Worm (Caenorhabditis elegans) whole organism, young adult: ENCODE results near the gene F44E5.2.

Source experiments
- B0019.2 ChIP-seq: fragments of 200-800 bp; sonication (Bioruptor generic); conservative IDR thresholded peaks from 2 replicates; pipeline ENCODE4 v1.3.6; 2022; ENCODE audit warnings: missing genetic modification reagents, missing genetic modification characterization, missing compliant biosample characterization
- B0336.3 ChIP-seq: fragments of 200-800 bp; sonication (Bioruptor generic); IDR thresholded peaks from 2 replicates; pipeline ENCODE4 v1.3.6; 2022; ENCODE audit warnings: missing genetic modification characterization, missing compliant biosample characterization
- C06A6.2 ChIP-seq: fragments of 200-800 bp; sonication (Bioruptor generic); conservative IDR thresholded peaks from 2 replicates; pipeline ENCODE4 v1.3.6; 2022; ENCODE audit warnings: missing genetic modification characterization, missing compliant biosample characterization
- D2030.7 ChIP-seq: fragments of 200-800 bp; sonication (Bioruptor generic); IDR thresholded peaks from 2 replicates; pipeline ENCODE4 v1.3.6; 2022; ENCODE audit warnings: missing genetic modification reagents, missing genetic modification characterization, missing compliant biosample characterization
- F10E7.11 ChIP-seq: sonication (generic microtip); optimal IDR thresholded peaks from 2 replicates; lab custom pipeline; 2017; ENCODE audit warnings: mild to moderate bottlenecking, missing genetic modification characterization, moderate library complexity, missing compliant biosample characterization
- F22D6.2 ChIP-seq: sonication (generic microtip); optimal IDR thresholded peaks from 2 replicates; lab custom pipeline; 2016; ENCODE audit warnings: mild to moderate bottlenecking, missing genetic modification characterization, missing compliant biosample characterization
- F23B12.7 ChIP-seq: sonication (generic microtip); optimal IDR thresholded peaks from 2 replicates; lab custom pipeline; 2017; ENCODE audit warnings: missing genetic modification characterization, mild to moderate bottlenecking, missing compliant biosample characterization, antibody characterized with exemption, moderate library complexity; ENCODE audit not compliant: insufficient read depth
- F33H1.4 ChIP-seq: fragments of 200-800 bp; sonication (Bioruptor generic); IDR thresholded peaks from 2 replicates; pipeline ENCODE4 v1.3.6; 2022; ENCODE audit warnings: missing genetic modification reagents, missing genetic modification characterization, missing compliant biosample characterization
- F39B2.1 ChIP-seq: fragments of 200-800 bp; sonication (Bioruptor generic); IDR thresholded peaks from 2 replicates; pipeline ENCODE4 v1.3.6; 2022; ENCODE audit warnings: missing genetic modification reagents, missing genetic modification characterization, missing compliant biosample characterization
- F57A8.1 ChIP-seq: fragments of 200-800 bp; sonication (Bioruptor generic); optimal IDR thresholded peaks from 2 replicates; lab custom pipeline; 2018; ENCODE audit warnings: mild to moderate bottlenecking, missing genetic modification characterization, moderate library complexity, missing compliant biosample characterization
- F57C9.4 ChIP-seq: sonication (generic microtip); optimal IDR thresholded peaks from 2 replicates; lab custom pipeline; 2017; ENCODE audit warnings: mild to moderate bottlenecking, missing genetic modification characterization, missing compliant biosample characterization
- Y53F4B.3 ChIP-seq: fragments of 200-800 bp; sonication (Bioruptor generic); IDR thresholded peaks from 2 replicates; pipeline ENCODE4 v1.3.6; 2022; ENCODE audit warnings: missing genetic modification reagents, missing genetic modification characterization, missing compliant biosample characterization
- Y53G8AR.9 ChIP-seq: fragments of 200-800 bp; sonication (Bioruptor generic); conservative IDR thresholded peaks from 2 replicates; pipeline ENCODE4 v1.3.6; 2022; ENCODE audit warnings: missing genetic modification reagents, missing genetic modification characterization, missing compliant biosample characterization
- Y56A3A.18 ChIP-seq: fragments of 200-800 bp; sonication (Bioruptor generic); IDR thresholded peaks from 2 replicates; pipeline ENCODE4 v1.3.6; 2022; ENCODE audit warnings: missing genetic modification reagents, missing genetic modification characterization, missing compliant biosample characterization
- ama-1 ChIP-seq, 3 experiments: fragments of 150-350 bp in 1 of 3; sonication (generic microtip) in 2 of 3; optimal IDR thresholded peaks; 2 replicates each; lab custom pipeline; 2014 to 2018; ENCODE audit warnings: missing biosample characterization in 2 of 3, missing genetic modification characterization in 2 of 3, missing genetic modification reagents in 2 of 3
- aptf-3 ChIP-seq: fragments of 200-800 bp; sonication (Bioruptor generic); IDR thresholded peaks from 2 replicates; pipeline ENCODE4 v1.3.6; 2022; ENCODE audit warnings: missing genetic modification characterization, missing compliant biosample characterization
- attf-5 ChIP-seq: fragments of 200-800 bp; sonication (Bioruptor generic); optimal IDR thresholded peaks from 2 replicates; lab custom pipeline; 2018; ENCODE audit warnings: mild to moderate bottlenecking, missing genetic modification characterization, missing compliant biosample characterization
- ceh-40 ChIP-seq: fragments of 200-800 bp; sonication (Bioruptor generic); IDR thresholded peaks from 2 replicates; pipeline ENCODE4 v1.3.6; 2022; ENCODE audit warnings: missing genetic modification characterization, missing compliant biosample characterization
- ceh-58 ChIP-seq: fragments of 200-800 bp; sonication (Bioruptor generic); IDR thresholded peaks from 2 replicates; pipeline ENCODE4 v1.3.6; 2022; ENCODE audit warnings: missing genetic modification characterization, missing compliant biosample characterization
- ceh-91 ChIP-seq: fragments of 200-800 bp; sonication (Bioruptor generic); IDR thresholded peaks from 2 replicates; pipeline ENCODE4 v1.3.6; 2022; ENCODE audit warnings: missing genetic modification reagents, missing genetic modification characterization, missing compliant biosample characterization
- chd-7 ChIP-seq: sonication (generic microtip); optimal IDR thresholded peaks from 2 replicates; lab custom pipeline; 2016; ENCODE audit warnings: mild to moderate bottlenecking, missing genetic modification characterization, moderate library complexity, missing compliant biosample characterization
- dpff-1 ChIP-seq: sonication (generic microtip); optimal IDR thresholded peaks from 2 replicates; lab custom pipeline; 2017; ENCODE audit warnings: mild to moderate bottlenecking, missing genetic modification characterization, missing compliant biosample characterization
- egl-44 ChIP-seq: fragments of 200-800 bp; sonication (Bioruptor generic); IDR thresholded peaks from 2 replicates; pipeline ENCODE4 v1.3.6; 2022; ENCODE audit warnings: missing genetic modification reagents, missing genetic modification characterization, missing compliant biosample characterization
- fkh-3 ChIP-seq: sonication (generic microtip); optimal IDR thresholded peaks from 2 replicates; lab custom pipeline; 2016; ENCODE audit warnings: mild to moderate bottlenecking, missing genetic modification characterization, missing compliant biosample characterization
- gei-17 ChIP-seq: fragments of 200-800 bp; sonication (Bioruptor generic); optimal IDR thresholded peaks from 2 replicates; lab custom pipeline; 2018; ENCODE audit warnings: mild to moderate bottlenecking, missing genetic modification characterization, missing compliant biosample characterization
- hmg-20 ChIP-seq: fragments of 200-800 bp; sonication (Bioruptor generic); IDR thresholded peaks from 2 replicates; pipeline ENCODE4 v1.3.6; 2022; ENCODE audit warnings: missing genetic modification reagents, missing genetic modification characterization, missing compliant biosample characterization
- let-526 ChIP-seq: fragments of 200-800 bp; sonication (Bioruptor generic); IDR thresholded peaks from 2 replicates; pipeline ENCODE4 v1.3.6; 2022; ENCODE audit warnings: missing genetic modification reagents, missing genetic modification characterization, missing compliant biosample characterization
- let-607 ChIP-seq, 2 experiments: fragments of 200-800 bp in 1 of 2; sonication (Bioruptor generic) in 1 of 2; sonication (generic microtip) in 1 of 2; optimal IDR thresholded peaks; 2 replicates each; lab custom pipeline; 2016 to 2018; ENCODE audit warnings: mild to moderate bottlenecking in 2 of 2, missing compliant biosample characterization in 2 of 2, missing genetic modification characterization in 2 of 2, moderate library complexity in 2 of 2, missing genotype in 1 of 2
- lin-26 ChIP-seq: fragments of 200-800 bp; sonication (Bioruptor generic); IDR thresholded peaks from 2 replicates; pipeline ENCODE4 v1.3.6; 2022; ENCODE audit warnings: missing genetic modification reagents, missing genetic modification characterization, missing compliant biosample characterization
- lin-40 ChIP-seq: sonication (generic microtip); optimal IDR thresholded peaks from 2 replicates; lab custom pipeline; 2016; ENCODE audit warnings: missing genetic modification characterization, mild to moderate bottlenecking, missing compliant biosample characterization, missing genotype, missing genetic modification reagents
- lir-1 ChIP-seq: fragments of 200-800 bp; sonication (Bioruptor generic); conservative IDR thresholded peaks from 2 replicates; pipeline ENCODE4 v1.3.6; 2022; ENCODE audit warnings: missing genetic modification reagents, missing genetic modification characterization, missing compliant biosample characterization
- madf-10 ChIP-seq: sonication (generic microtip); optimal IDR thresholded peaks from 2 replicates; lab custom pipeline; 2016; ENCODE audit warnings: mild to moderate bottlenecking, missing genetic modification characterization, missing compliant biosample characterization
- madf-3 ChIP-seq: fragments of 200-800 bp; sonication (Bioruptor generic); IDR thresholded peaks from 2 replicates; pipeline ENCODE4 v1.3.6; 2022; ENCODE audit warnings: missing genetic modification reagents, missing genetic modification characterization, missing compliant biosample characterization
- mes-4 ChIP-seq: sonication (generic microtip); optimal IDR thresholded peaks from 2 replicates; lab custom pipeline; 2016; ENCODE audit warnings: missing genotype, missing genetic modification characterization, missing compliant biosample characterization
- mxl-1 ChIP-seq: sonication (generic microtip); optimal IDR thresholded peaks from 2 replicates; lab custom pipeline; 2016; ENCODE audit warnings: missing genetic modification characterization, missing compliant biosample characterization
- nfya-1 ChIP-seq: sonication (generic microtip); optimal IDR thresholded peaks from 2 replicates; lab custom pipeline; 2017; ENCODE audit warnings: antibody characterized with exemption, missing compliant biosample characterization, missing genetic modification characterization, borderline replicate concordance; ENCODE audit not compliant: insufficient read depth
- nfyb-1 ChIP-seq: fragments of 200-800 bp; sonication (Bioruptor generic); IDR thresholded peaks from 2 replicates; pipeline ENCODE4 v1.3.6; 2022; ENCODE audit warnings: missing genetic modification reagents, missing genetic modification characterization, missing compliant biosample characterization
- pbrm-1 ChIP-seq: fragments of 200-800 bp; sonication (Bioruptor generic); IDR thresholded peaks from 2 replicates; pipeline ENCODE4 v1.3.6; 2022; ENCODE audit warnings: missing genetic modification reagents, missing genetic modification characterization, missing compliant biosample characterization
- rcor-1 ChIP-seq: fragments of 200-800 bp; sonication (Bioruptor generic); IDR thresholded peaks from 2 replicates; pipeline ENCODE4 v1.3.6; 2022; ENCODE audit warnings: missing genetic modification reagents, missing genetic modification characterization, missing compliant biosample characterization
- repo-1 ChIP-seq: sonication (generic microtip); optimal IDR thresholded peaks from 2 replicates; lab custom pipeline; 2017; ENCODE audit warnings: mild to moderate bottlenecking, missing genetic modification characterization, missing compliant biosample characterization
- snpc-3.4 ChIP-seq: sonication (generic microtip); optimal IDR thresholded peaks from 2 replicates; lab custom pipeline; 2017; ENCODE audit warnings: missing genetic modification characterization, mild to moderate bottlenecking, missing compliant biosample characterization, antibody characterized with exemption, moderate library complexity, missing genotype, missing genetic modification reagents
- snpc-4 ChIP-seq, 5 experiments: fragments of 150-350 bp in 1 of 5; sonication (generic microtip) in 4 of 5; optimal IDR thresholded peaks; 2 replicates each; lab custom pipeline; 2014 to 2018; ENCODE audit warnings: missing genetic modification characterization in 5 of 5, missing biosample characterization in 3 of 5, antibody characterized with exemption in 2 of 5, mild to moderate bottlenecking in 2 of 5, missing compliant biosample characterization in 2 of 5, missing genotype in 2 of 5, moderate library complexity in 2 of 5, missing genetic modification reagents in 1 of 5
- tbx-9 ChIP-seq: sonication (generic microtip); optimal IDR thresholded peaks from 2 replicates; lab custom pipeline; 2016; ENCODE audit warnings: borderline replicate concordance, missing genetic modification characterization, inconsistent platforms, missing compliant biosample characterization
- tlf-1 ChIP-seq: fragments of 200-800 bp; sonication (Bioruptor generic); optimal IDR thresholded peaks from 2 replicates; lab custom pipeline; 2018; ENCODE audit warnings: mild to moderate bottlenecking, missing genetic modification characterization, missing compliant biosample characterization
- zfh-2 ChIP-seq: fragments of 200-800 bp; sonication (Bioruptor generic); conservative IDR thresholded peaks from 2 replicates; pipeline ENCODE4 v1.3.6; 2022; ENCODE audit warnings: missing genetic modification reagents, missing genetic modification characterization, missing compliant biosample characterization
- ztf-22 ChIP-seq: fragments of 200-800 bp; sonication (Bioruptor generic); optimal IDR thresholded peaks from 2 replicates; lab custom pipeline; 2018; ENCODE audit warnings: mild to moderate bottlenecking, missing genetic modification characterization, moderate library complexity, missing compliant biosample characterization
- ztf-28 ChIP-seq: fragments of 200-800 bp; sonication (Bioruptor generic); IDR thresholded peaks from 2 replicates; pipeline ENCODE4 v1.3.6; 2022; ENCODE audit warnings: missing genetic modification reagents, missing genetic modification characterization, missing compliant biosample characterization

The F44E5.2 gene

DNA sequence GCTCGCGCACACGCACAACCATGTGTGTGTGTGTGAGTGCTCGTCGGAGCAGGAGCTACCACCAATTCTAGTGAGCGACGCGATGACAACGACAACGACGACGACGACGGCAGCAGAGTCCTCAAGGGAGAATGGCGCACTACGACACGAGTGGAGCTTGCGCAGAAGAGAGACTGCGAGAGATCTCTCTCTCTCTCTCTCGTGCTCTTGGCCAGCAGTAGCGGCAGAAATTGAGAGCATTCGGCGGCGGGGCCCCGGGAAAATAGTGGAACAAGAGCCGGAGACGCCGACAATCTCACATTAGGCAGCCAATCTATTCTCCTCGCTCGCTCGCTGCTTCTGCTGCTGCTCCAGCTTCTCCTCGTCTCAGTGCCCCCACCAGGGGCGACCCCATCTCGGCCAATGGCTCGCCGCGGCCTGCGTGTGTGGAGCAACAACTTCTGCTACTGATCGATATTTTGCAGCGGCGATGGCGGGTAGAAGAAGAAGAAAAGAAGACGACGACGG is 19.7 kb upstream of the F44E5.2 start (continued):
- TF ChIP-seq F23B12.7 (tag; lab: Kevin White, UChicago), result no peak
- no peak for TF ChIP-seq mxl-1 (tag; lab: Kevin White, UChicago)
- TF ChIP-seq ceh-40 (GFP tag; lab: Robert Waterston, UW), result no peak
- TF ChIP-seq fkh-3, result no peak
- 0 out of 2 replicates have a peak, but pooled peaks have one; percentile 16 for TF ChIP-seq C06A6.2
- peak; percentile 66 for TF ChIP-seq lin-40
- no peak for TF ChIP-seq Y53G8AR.9 (GFP tag; lab: Robert Waterston, UW)
- 0 out of 2 replicates have a peak, but pooled peaks have one; percentile 44 for TF ChIP-seq lin-26 (GFP tag; lab: Robert Waterston, UW)
- TF ChIP-seq nfya-1, result no peak
- no peak for TF ChIP-seq mes-4 (tag; lab: Kevin White, UChicago)
- no peak for TF ChIP-seq ztf-22 (GFP tag; lab: Kevin White, UChicago)
- TF ChIP-seq ceh-91 (GFP tag; lab: Robert Waterston, UW), result no peak
- peak; percentile 57 for TF ChIP-seq madf-10
- TF ChIP-seq chd-7 (tag; lab: Kevin White, UChicago), result peak; percentile 40
- TF ChIP-seq F57A8.1 (GFP tag; lab: Kevin White, UChicago), result no peak
- peak; percentile 33 for TF ChIP-seq gei-17 (GFP tag; lab: Kevin White, UChicago)
- TF ChIP-seq Y56A3A.18 (GFP tag; lab: Robert Waterston, UW), result no peak
- TF ChIP-seq D2030.7 (GFP tag; lab: Robert Waterston, UW), result no peak
- TF ChIP-seq F22D6.2 (tag; lab: Kevin White, UChicago), result no peak
- no peak for TF ChIP-seq tbx-9 (tag; lab: Kevin White, UChicago)
- TF ChIP-seq egl-44, result no peak
- peak; percentile 52 for TF ChIP-seq repo-1 (tag; lab: Kevin White, UChicago)
- TF ChIP-seq F33H1.4 (GFP tag; lab: Robert Waterston, UW), result no peak
- TF ChIP-seq F10E7.11, result peak; percentile 35
- no peak for TF ChIP-seq ceh-58 (GFP tag; lab: Robert Waterston, UW)
- TF ChIP-seq lir-1, result no peak
- no peak for TF ChIP-seq attf-5
- no peak for TF ChIP-seq hmg-20 (GFP tag; lab: Robert Waterston, UW)
- no peak for TF ChIP-seq dpff-1 (tag; lab: Kevin White, UChicago)
- no peak for TF ChIP-seq aptf-3 (GFP tag; lab: Robert Waterston, UW)
- no peak for TF ChIP-seq snpc-4 (GFP tag; optimal IDR thresholded peaks at IDR 0.05; lab: Kevin White, UChicago)
- peak in 1 of 4 experiments; percentile 45 for TF ChIP-seq snpc-4 (tag; optimal IDR thresholded peaks at IDR 0.05; lab: Kevin White, UChicago)
- TF ChIP-seq let-526 (GFP tag; lab: Robert Waterston, UW), result no peak
- TF ChIP-seq tlf-1 (GFP tag; lab: Kevin White, UChicago), result no peak
- peak in 1 of 2 experiments; percentile 18 for TF ChIP-seq let-607 (tag; optimal IDR thresholded peaks at IDR 0.05; lab: Kevin White, UChicago)
- TF ChIP-seq B0336.3 (GFP tag; lab: Robert Waterston, UW), result peak; percentile 56; the same call in 1 of the 2 replicates
- no peak for TF ChIP-seq snpc-3.4 (tag; lab: Kevin White, UChicago)
- TF ChIP-seq Y53F4B.3 (GFP tag; lab: Robert Waterston, UW), result no peak
- TF ChIP-seq F57C9.4 (tag; lab: Kevin White, UChicago), result peak; percentile 30
- TF ChIP-seq pbrm-1 (GFP tag; lab: Robert Waterston, UW), result peak; percentile 51; the same call in 1 of the 2 replicates
- no peak for TF ChIP-seq B0019.2 (GFP tag; lab: Robert Waterston, UW)
- no peak for TF ChIP-seq F39B2.1 (GFP tag; lab: Robert Waterston, UW)
- no peak for TF ChIP-seq ztf-28 (GFP tag; lab: Robert Waterston, UW)
- 0 out of 2 replicates have a peak, but pooled peaks have one; percentile 24 for TF ChIP-seq nfyb-1 (GFP tag; lab: Robert Waterston, UW)
- TF ChIP-seq rcor-1 (GFP tag; lab: Robert Waterston, UW), result 0 out of 2 replicates have a peak, but pooled peaks have one; percentile 35
- TF ChIP-seq ama-1 (optimal IDR thresholded peaks at IDR 0.05; lab: Kevin White, UChicago), result no peak
- no peak for TF ChIP-seq ama-1 (GFP tag; optimal IDR thresholded peaks at IDR 0.05; lab: Kevin White, UChicago)
- no peak for TF ChIP-seq madf-3
- peak; percentile 99 for TF ChIP-seq zfh-2 (GFP tag; lab: Robert Waterston, UW)
